Worm (Caenorhabditis elegans) whole organism, midembryonic: ENCODE results near the gene tos-1.

Source experiments
- T22C8.4 ChIP-seq: fragments of 200-800 bp; sonication (Bioruptor generic); IDR thresholded peaks from 2 replicates; pipeline ENCODE4 v1.3.6; 2022; ENCODE audit warnings: missing genetic modification characterization, missing compliant biosample characterization
- cog-1 ChIP-seq: sonication (generic microtip); optimal IDR thresholded peaks from 2 replicates; lab custom pipeline; 2016; ENCODE audit warnings: missing genetic modification characterization, missing compliant biosample characterization
- flt-1 ChIP-seq: fragments of 200-800 bp; sonication (Bioruptor generic); IDR thresholded peaks from 2 replicates; pipeline ENCODE4 v1.3.6; 2022; ENCODE audit warnings: missing genetic modification characterization, missing compliant biosample characterization
- klf-2 ChIP-seq: fragments of 200-800 bp; sonication (Bioruptor generic); conservative IDR thresholded peaks from 2 replicates; pipeline ENCODE4 v1.3.6; 2022; ENCODE audit warnings: missing genetic modification reagents, missing genetic modification characterization, missing compliant biosample characterization
- med-1 ChIP-seq: sonication (generic microtip); optimal IDR thresholded peaks from 2 replicates; lab custom pipeline; 2017; ENCODE audit warnings: missing genetic modification characterization, mild to moderate bottlenecking, missing compliant biosample characterization, antibody characterized with exemption, missing genetic modification reagents; ENCODE audit not compliant: insufficient read depth
- ref-1 ChIP-seq: fragments of 200-800 bp; sonication (Bioruptor generic); conservative IDR thresholded peaks from 2 replicates; pipeline ENCODE4 v1.3.6; 2022; ENCODE audit warnings: missing genetic modification reagents, missing genetic modification characterization, missing compliant biosample characterization
- tab-1 ChIP-seq: fragments of 200-800 bp; sonication (Bioruptor generic); IDR thresholded peaks from 2 replicates; pipeline ENCODE4 v1.3.6; 2022; ENCODE audit warnings: missing genetic modification characterization, missing compliant biosample characterization
- ztf-23 ChIP-seq: fragments of 200-800 bp; sonication (Bioruptor generic); IDR thresholded peaks from 2 replicates; pipeline ENCODE4 v1.3.6; 2022; ENCODE audit warnings: missing genetic modification reagents, missing genetic modification characterization, missing compliant biosample characterization
- ztf-29 ChIP-seq: fragments of 200-800 bp; sonication (Bioruptor generic); IDR thresholded peaks from 2 replicates; pipeline ENCODE4 v1.3.6; 2022; ENCODE audit warnings: missing genetic modification reagents, missing genetic modification characterization, missing compliant biosample characterization

tos-1 gene

ce11 chrV:9346804-9347203 lies 2.8 kb upstream of the tos-1 start, which contains the start of the genes K07B1.7 and try-5:
K07B1.7 (minus strand) TSS chrV:9346962.
try-5 (plus strand) TSS chrV:9347044.
- no peak for TF ChIP-seq tab-1 (GFP tag; lab: Robert Waterston, UW)
- no peak for TF ChIP-seq klf-2
- TF ChIP-seq T22C8.4 (GFP tag; lab: Robert Waterston, UW), result peak; percentile 91
- TF ChIP-seq ztf-29 (GFP tag; lab: Robert Waterston, UW), result no peak
- no peak for TF ChIP-seq ref-1
- no peak for TF ChIP-seq ztf-23 (GFP tag; lab: Robert Waterston, UW)
- no peak for TF ChIP-seq flt-1

- TF ChIP-seq tab-1 (GFP tag; lab: Robert Waterston, UW) (0 out of 2 replicates have a peak, but pooled peaks have one; percentile 4), ztf-23 (GFP tag; lab: Robert Waterston, UW) (0 out of 2 replicates have a peak, but pooled peaks have one; percentile 45), med-1 (GFP tag; lab: Kevin White, UChicago) (no peak), T22C8.4 (GFP tag; lab: Robert Waterston, UW) (0 out of 2 replicates have a peak, but pooled peaks have one; percentile 11)
These were observed 906 bp downstream of the tos-1 start for ce11 chrV:9342965-9343628.

ce11 chrV:9342282-9342681 lies 1.7 kb downstream of the tos-1 start:
- 0 out of 2 replicates have a peak, but pooled peaks have one; percentile 6 for TF ChIP-seq ztf-23 (GFP tag; lab: Robert Waterston, UW)
- peak; percentile 28; the same call in 1 of the 2 replicates for TF ChIP-seq T22C8.4 (GFP tag; lab: Robert Waterston, UW)
- TF ChIP-seq klf-2, result 0 out of 2 replicates have a peak, but pooled peaks have one; percentile 49
- TF ChIP-seq flt-1, result peak; percentile 78; the same call in 1 of the 2 replicates

- peak; percentile 62; the same call in 1 of the 2 replicates for TF ChIP-seq flt-1
- 0 out of 2 replicates have a peak, but pooled peaks have one; percentile 50 for TF ChIP-seq klf-2
- TF ChIP-seq ztf-23 (GFP tag; lab: Robert Waterston, UW), result peak; percentile 49
These were observed 2.2 kb downstream of the tos-1 start for ce11 chrV:9341814-9342213.

ce11 chrV:9340318-9340717 lies 3.7 kb downstream of the tos-1 start:
- TF ChIP-seq tab-1 (GFP tag; lab: Robert Waterston, UW), result 0 out of 2 replicates have a peak, but pooled peaks have one; percentile 8
- no peak for TF ChIP-seq ztf-29 (GFP tag; lab: Robert Waterston, UW)

- TF ChIP-seq ztf-23 (GFP tag; lab: Robert Waterston, UW), result 0 out of 2 replicates have a peak, but pooled peaks have one; percentile 8
- TF ChIP-seq klf-2, result 0 out of 2 replicates have a peak, but pooled peaks have one; percentile 15
These were observed 4.7 kb downstream of the tos-1 start for ce11 chrV:9339292-9339691.

- TF ChIP-seq flt-1 (no peak), med-1 (GFP tag; lab: Kevin White, UChicago) (no peak), ztf-29 (GFP tag; lab: Robert Waterston, UW) (no peak), cog-1 (tag; lab: Kevin White, UChicago) (no peak), tab-1 (GFP tag; lab: Robert Waterston, UW) (no peak)
These were observed 5.6 kb downstream of the tos-1 start for ce11 chrV:9338452-9338851.

- TF ChIP-seq med-1 (GFP tag; lab: Kevin White, UChicago), result no peak
These were observed 7.5 kb downstream of the tos-1 start, which contains the start of gene coq-6 for ce11 chrV:9336462-9336861. coq-6 (plus strand) TSS chrV:9336762.

- TF ChIP-seq med-1 (GFP tag; lab: Kevin White, UChicago) (no peak), ztf-29 (GFP tag; lab: Robert Waterston, UW) (0 out of 2 replicates have a peak, but pooled peaks have one; percentile 3), klf-2 (no peak), ztf-23 (GFP tag; lab: Robert Waterston, UW) (no peak), ref-1 (no peak)
These were observed 9.8 kb downstream of the tos-1 start, which contains the start of gene ucp-4 for ce11 chrV:9334216-9334615. ucp-4 (plus strand) TSS chrV:9334298.

ce11 chrV:9333316-9334048 lies 10.5 kb downstream of the tos-1 start, which contains the start of gene acl-14:
acl-14 (minus strand) TSS chrV:9333631.
- TF ChIP-seq tab-1 (GFP tag; lab: Robert Waterston, UW) (no peak), ztf-29 (GFP tag; lab: Robert Waterston, UW) (no peak), flt-1 (no peak), cog-1 (tag; lab: Kevin White, UChicago) (no peak), klf-2 (no peak), ztf-23 (GFP tag; lab: Robert Waterston, UW) (no peak), T22C8.4 (GFP tag; lab: Robert Waterston, UW) (no peak), med-1 (GFP tag; lab: Kevin White, UChicago) (no peak), ref-1 (no peak)
